Worm (Caenorhabditis elegans) whole organism, midembryonic: ENCODE measurements around the gene M163.22.

Experiments used
- cog-1 ChIP-seq: sonication (generic microtip); optimal IDR thresholded peaks from 2 replicates; lab custom pipeline; 2016; ENCODE audit warnings: missing genetic modification characterization, missing compliant biosample characterization
- ref-1 ChIP-seq: fragments of 200-800 bp; sonication (Bioruptor generic); conservative IDR thresholded peaks from 2 replicates; pipeline ENCODE4 v1.3.6; 2022; ENCODE audit warnings: missing genetic modification reagents, missing genetic modification characterization, missing compliant biosample characterization

DNA sequence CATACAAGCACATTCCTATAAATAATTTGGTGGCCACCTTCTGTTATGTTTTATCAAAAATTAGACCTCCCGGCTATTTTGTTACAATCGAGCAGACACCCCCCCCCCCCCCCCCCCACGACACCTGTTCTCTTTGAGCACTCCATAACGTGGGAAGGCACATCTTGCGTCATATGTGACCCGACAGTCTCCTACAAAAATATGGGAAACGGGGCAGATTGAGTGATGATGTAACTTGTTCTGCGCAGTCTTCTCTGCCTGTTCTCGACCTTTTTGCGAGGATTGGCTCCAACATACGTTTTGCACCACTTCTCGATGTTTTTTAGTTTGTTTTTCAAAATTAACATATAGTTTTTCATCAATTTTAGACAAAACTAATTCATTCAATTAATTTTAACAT is 18.2 kb upstream of the M163.22 start:
- no peak for TF ChIP-seq ref-1 (GFP tag; lab: Robert Waterston, UW)
- no peak for TF ChIP-seq cog-1 (tag; lab: Kevin White, UChicago)
